Fruit fly (Drosophila melanogaster) whole organism: ENCODE results near the gene CG13041.

Experiments used
- Dll ChIP-seq: fragments of >200 bp; optimal IDR thresholded peaks from 2 replicates; lab custom pipeline; 2017
- pan ChIP-seq: fragments of >200 bp; optimal IDR thresholded peaks from 2 replicates; lab custom pipeline; 2017
- psq ChIP-seq: fragments of >200 bp; optimal IDR thresholded peaks from 2 replicates; lab custom pipeline; 2017

- TF ChIP-seq Dll (lab: Kevin White, UChicago) (no peak), pan (lab: Kevin White, UChicago) (no peak), psq (lab: Kevin White, UChicago) (no peak)
These were observed 48.9 kb upstream of the CG13041 start, which contains the start of gene CG4842 for dm6 chr3L:16368199-16368598.
